Worm (Caenorhabditis elegans): ENCODE data around the gene srab-22.

DNA sequence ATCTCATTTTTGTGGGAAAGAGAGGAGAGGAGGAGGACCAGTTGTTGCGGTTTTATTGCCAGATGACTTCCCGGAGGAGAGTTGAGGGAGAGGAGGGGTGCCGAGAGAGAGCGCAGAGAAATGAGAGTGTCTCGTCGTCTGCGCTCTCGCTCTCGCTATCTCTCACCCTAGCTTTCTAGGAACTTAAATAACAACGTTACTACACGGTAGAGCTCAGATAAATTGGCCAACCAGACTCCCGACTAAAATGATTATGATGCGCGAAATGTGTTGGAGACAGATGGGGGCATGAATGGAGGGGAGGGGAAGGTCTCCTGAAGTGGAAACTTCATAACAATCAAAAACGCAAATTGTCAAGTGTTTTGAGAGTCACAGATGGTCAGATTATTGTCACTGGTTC, 28.4 kb downstream of the srab-22 start:
- TF ChIP-seq dao-5 (tag; optimal IDR thresholded peaks at IDR 0.05) (no peak), him-1 (tag; optimal IDR thresholded peaks at IDR 0.05) (no peak)

All from whole organism, L4/young adult.